Worm (Caenorhabditis elegans): Measurements from ENCODE around the gene Y62H9A.11.
A peak's percentile ranks its signal among the peaks of the same experiment; 100 is the strongest.

Gene Y62H9A.11

DNA sequence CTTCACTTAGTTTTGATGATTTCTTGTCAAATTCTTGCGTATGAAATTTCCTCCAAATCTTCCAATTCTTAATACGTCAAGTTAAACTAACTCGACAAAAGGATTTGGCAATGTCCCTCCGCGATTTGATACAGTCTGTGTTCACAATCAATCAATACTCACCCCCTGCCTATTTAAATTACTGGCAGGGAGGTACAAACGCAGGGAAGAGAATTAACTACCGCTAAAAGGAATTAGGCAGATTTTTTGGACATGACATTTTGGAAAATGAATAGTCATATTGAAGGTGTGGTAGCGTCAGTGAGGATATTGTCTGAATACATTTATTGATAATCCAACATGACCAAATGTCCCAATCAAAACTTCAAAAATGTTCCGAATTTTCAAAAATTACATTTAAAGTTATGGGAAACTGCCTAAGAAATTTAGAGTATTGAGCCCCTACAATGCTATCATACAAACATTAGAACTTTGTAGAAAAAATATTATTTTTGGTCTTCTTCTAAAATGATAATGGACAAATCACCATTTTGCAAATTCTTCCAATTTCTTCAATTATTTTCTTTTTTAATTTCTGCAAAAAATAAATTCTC lies 30.3 kb upstream of the Y62H9A.11 start (continued):
- peak; percentile 98 for TF ChIP-seq skn-1 (tag; optimal IDR thresholded peaks at IDR 0.05)
- peak; percentile 89 for TF ChIP-seq unc-39 (tag; optimal IDR thresholded peaks at IDR 0.05)
- peak; percentile 99 for TF ChIP-seq sma-3 (GFP tag; optimal IDR thresholded peaks at IDR 0.05)
- TF ChIP-seq lin-11 (tag; optimal IDR thresholded peaks at IDR 0.05): peak; percentile 76
- TF ChIP-seq sma-9 (GFP tag; optimal IDR thresholded peaks at IDR 0.05): peak; percentile 99
- no peak for TF ChIP-seq sma-9 (tag; optimal IDR thresholded peaks at IDR 0.05)
- no peak for TF ChIP-seq elt-1 (tag; optimal IDR thresholded peaks at IDR 0.05)
- TF ChIP-seq egl-27 (tag; optimal IDR thresholded peaks at IDR 0.05): peak; percentile 99
- peak; percentile 99 for TF ChIP-seq nhr-6 (tag; optimal IDR thresholded peaks at IDR 0.05)
- TF ChIP-seq nhr-129 (tag; optimal IDR thresholded peaks at IDR 0.05): peak; percentile 100
- peak; percentile 75 for TF ChIP-seq mbf-1 (tag; optimal IDR thresholded peaks at IDR 0.05)
- peak; percentile 100 for TF ChIP-seq nhr-21 (tag; optimal IDR thresholded peaks at IDR 0.05)
- peak; percentile 99 for TF ChIP-seq crh-2 (tag; optimal IDR thresholded peaks at IDR 0.05)
- peak; percentile 99 for TF ChIP-seq lin-13 (GFP tag; optimal IDR thresholded peaks at IDR 0.05)
- peak; percentile 75 for TF ChIP-seq dmd-4 (tag; optimal IDR thresholded peaks at IDR 0.05)
- peak; percentile 70 for TF ChIP-seq nhr-12 (tag; optimal IDR thresholded peaks at IDR 0.05)
- TF ChIP-seq ztf-11 (tag; optimal IDR thresholded peaks at IDR 0.05): peak; percentile 77
- peak; percentile 98 for TF ChIP-seq mab-5 (tag; optimal IDR thresholded peaks at IDR 0.05)
- TF ChIP-seq Y55F3AM.14 (GFP tag; optimal IDR thresholded peaks at IDR 0.05): peak; percentile 92
- TF ChIP-seq nhr-11 (tag; optimal IDR thresholded peaks at IDR 0.05): peak; percentile 62
- peak; percentile 71 for TF ChIP-seq ZK546.5 (tag; optimal IDR thresholded peaks at IDR 0.05)
- peak; percentile 98 for TF ChIP-seq fos-1 (tag; optimal IDR thresholded peaks at IDR 0.05)
- peak; percentile 92 for TF ChIP-seq ceh-16 (tag; optimal IDR thresholded peaks at IDR 0.05)
- TF ChIP-seq C34F6.9 (tag; optimal IDR thresholded peaks at IDR 0.05): peak; percentile 98

DNA sequence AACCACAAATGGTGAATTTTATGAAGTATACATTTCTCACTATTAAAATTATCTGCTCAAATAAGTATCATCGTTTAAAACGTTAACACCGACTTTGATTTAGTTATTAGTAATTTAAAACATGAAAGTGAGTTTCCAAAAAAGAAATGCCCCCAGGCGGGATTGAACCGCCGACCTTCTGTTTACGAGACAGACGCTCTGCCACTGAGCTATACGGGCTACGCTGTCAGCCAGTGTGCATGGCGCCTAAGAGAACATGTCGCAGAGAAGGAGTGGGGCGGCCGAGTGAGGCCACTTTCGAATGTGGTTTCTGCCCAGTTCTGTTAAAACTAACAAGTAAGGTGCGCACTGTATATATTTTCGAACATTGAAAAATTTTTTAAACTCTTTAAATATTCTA lies 27.8 kb upstream of the Y62H9A.11 start:
- peak; percentile 58 for TF ChIP-seq nhr-129 (tag; optimal IDR thresholded peaks at IDR 0.05)
- TF ChIP-seq lin-13 (GFP tag; optimal IDR thresholded peaks at IDR 0.05): peak; percentile 53
- TF ChIP-seq nhr-6 (tag; optimal IDR thresholded peaks at IDR 0.05): no peak
- TF ChIP-seq sma-3 (GFP tag; optimal IDR thresholded peaks at IDR 0.05): peak; percentile 36
- peak; percentile 26 for TF ChIP-seq crh-2 (tag; optimal IDR thresholded peaks at IDR 0.05)
- TF ChIP-seq mab-5 (tag; optimal IDR thresholded peaks at IDR 0.05): no peak
- TF ChIP-seq F13H6.1 (tag; optimal IDR thresholded peaks at IDR 0.05): peak; percentile 30
- peak; percentile 21 for TF ChIP-seq fos-1 (tag; optimal IDR thresholded peaks at IDR 0.05)
- TF ChIP-seq C34F6.9 (tag; optimal IDR thresholded peaks at IDR 0.05): peak; percentile 7
- TF ChIP-seq ztf-1 (GFP tag; conservative IDR thresholded peaks at IDR 0.05): no peak
- peak; percentile 43 for TF ChIP-seq lin-11 (tag; optimal IDR thresholded peaks at IDR 0.05)
- peak; percentile 48 for TF ChIP-seq unc-55 (GFP tag; optimal IDR thresholded peaks at IDR 0.05)
- TF ChIP-seq lsy-2 (tag; optimal IDR thresholded peaks at IDR 0.05): peak in 1 of 2 experiments; percentile 24
- TF ChIP-seq gmeb-1 (tag; optimal IDR thresholded peaks at IDR 0.05): no peak
- peak; percentile 20 for TF ChIP-seq egl-27 (tag; optimal IDR thresholded peaks at IDR 0.05)
- peak in 1 of 2 experiments; percentile 4 for TF ChIP-seq mdl-1 (tag; optimal IDR thresholded peaks at IDR 0.05)
- TF ChIP-seq zag-1 (tag; optimal IDR thresholded peaks at IDR 0.05): peak; percentile 27
- TF ChIP-seq sma-9 (GFP tag; optimal IDR thresholded peaks at IDR 0.05): peak; percentile 60
- no peak for TF ChIP-seq sma-9 (tag; optimal IDR thresholded peaks at IDR 0.05)
- TF ChIP-seq nhr-21 (tag; optimal IDR thresholded peaks at IDR 0.05): peak; percentile 36

DNA sequence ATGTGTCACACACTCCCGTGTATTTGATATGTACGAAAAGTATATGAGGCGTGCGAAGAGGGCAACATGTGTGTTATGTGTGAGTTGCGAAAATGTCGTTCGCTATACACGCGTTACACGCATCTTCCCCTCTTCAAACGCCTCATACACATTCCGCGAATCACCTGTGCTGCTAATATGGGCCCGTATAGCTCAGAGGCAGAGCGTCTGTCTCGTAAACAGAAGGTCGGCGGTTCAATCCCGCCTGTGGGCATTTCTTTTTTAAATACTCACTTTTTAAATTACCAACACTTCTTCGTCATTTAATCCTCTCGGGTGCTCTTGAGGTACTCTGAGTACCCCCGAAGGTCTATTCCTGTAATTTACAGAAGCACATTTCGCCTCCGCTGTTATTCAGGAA lies 26.4 kb upstream of the Y62H9A.11 start:
- TF ChIP-seq egl-27 (tag; optimal IDR thresholded peaks at IDR 0.05) (no peak), nhr-25 (tag; optimal IDR thresholded peaks at IDR 0.05) (no peak), sem-4 (tag; optimal IDR thresholded peaks at IDR 0.05) (no peak), snpc-4 (tag; optimal IDR thresholded peaks at IDR 0.05) (no peak), Y55F3AM.14 (GFP tag; optimal IDR thresholded peaks at IDR 0.05) (no peak), lin-11 (tag; optimal IDR thresholded peaks at IDR 0.05) (no peak), nhr-23 (tag; optimal IDR thresholded peaks at IDR 0.05) (no peak), unc-39 (tag; optimal IDR thresholded peaks at IDR 0.05) (no peak), blmp-1 (tag; optimal IDR thresholded peaks at IDR 0.05; ENCODE audit: insufficient read depth) (no peak), lsy-2 (tag; optimal IDR thresholded peaks at IDR 0.05) (no peak), nhr-12 (tag; optimal IDR thresholded peaks at IDR 0.05) (no peak), mdl-1 (tag; optimal IDR thresholded peaks at IDR 0.05) (no peak), ztf-4 (tag; optimal IDR thresholded peaks at IDR 0.05) (no peak)

Data from whole organism, L2 larva.